Fruit fly (Drosophila melanogaster) whole organism, prepupa: ENCODE measurements around the gene Sap130.

Experiments used
- Blimp-1 ChIP-seq: fragments of 200-800 bp; sonication (Bioruptor generic); optimal IDR thresholded peaks from 3 replicates; lab custom pipeline; 2017; ENCODE audit warnings: missing biosample characterization, missing genetic modification characterization, mild to moderate bottlenecking, moderate library complexity, missing genetic modification reagents
- CG10631 ChIP-seq: fragments of 200-800 bp; sonication (Bioruptor generic); optimal IDR thresholded peaks from 2 replicates; lab custom pipeline; 2016; ENCODE audit warnings: missing biosample characterization, missing genetic modification characterization
- CG10669 ChIP-seq: fragments of 200-800 bp; sonication (Bioruptor generic); optimal IDR thresholded peaks from 3 replicates; lab custom pipeline; 2018; ENCODE audit warnings: missing biosample characterization, mild to moderate bottlenecking, missing genetic modification characterization, moderate library complexity
- CG11762 ChIP-seq: fragments of 200-800 bp; sonication (Bioruptor generic); optimal IDR thresholded peaks from 3 replicates; lab custom pipeline; 2016; ENCODE audit warnings: missing biosample characterization, missing genetic modification characterization; ENCODE audit not compliant: insufficient read depth
- CG11902 ChIP-seq: fragments of 200-800 bp; sonication (Bioruptor generic); optimal IDR thresholded peaks from 3 replicates; lab custom pipeline; 2016; ENCODE audit warnings: missing biosample characterization, missing genetic modification characterization
- CG15336 ChIP-seq: fragments of 200-800 bp; sonication (Bioruptor generic); IDR thresholded peaks from 2 replicates; pipeline ENCODE4 v1.3.6; 2022; ENCODE audit warnings: missing biosample characterization, missing genetic modification characterization
- CG16779 ChIP-seq: fragments of 200-800 bp; sonication (Bioruptor generic); optimal IDR thresholded peaks from 3 replicates; lab custom pipeline; 2017; ENCODE audit warnings: missing biosample characterization, mild to moderate bottlenecking, missing genetic modification characterization
- CG31627 ChIP-seq: fragments of 200-800 bp; sonication (Bioruptor generic); optimal IDR thresholded peaks from 3 replicates; lab custom pipeline; 2016; ENCODE audit warnings: missing biosample characterization, missing genetic modification characterization
- CG32006 ChIP-seq: fragments of 200-800 bp; sonication (Bioruptor generic); optimal IDR thresholded peaks from 3 replicates; lab custom pipeline; 2017; ENCODE audit warnings: missing biosample characterization, mild to moderate bottlenecking, missing genetic modification characterization
- CG34406 ChIP-seq: fragments of 200-800 bp; sonication (Bioruptor generic); optimal IDR thresholded peaks from 3 replicates; lab custom pipeline; 2016; ENCODE audit warnings: missing biosample characterization, missing genetic modification characterization
- CG3919 ChIP-seq: fragments of 200-800 bp; sonication (Bioruptor generic); optimal IDR thresholded peaks from 3 replicates; lab custom pipeline; 2016; ENCODE audit warnings: missing biosample characterization, missing genetic modification characterization
- CG4318 ChIP-seq: fragments of 200-800 bp; sonication (Bioruptor generic); optimal IDR thresholded peaks from 3 replicates; lab custom pipeline; 2017; ENCODE audit warnings: missing biosample characterization, mild to moderate bottlenecking, missing genetic modification characterization
- CG6163 ChIP-seq: fragments of 200-800 bp; sonication (Bioruptor generic); IDR thresholded peaks from 3 replicates; pipeline ENCODE4 v1.3.6; 2022; ENCODE audit warnings: missing biosample characterization, missing genetic modification characterization
- CG6792 ChIP-seq: fragments of 200-800 bp; sonication (Bioruptor generic); optimal IDR thresholded peaks from 3 replicates; lab custom pipeline; 2016; ENCODE audit warnings: missing biosample characterization, missing genetic modification characterization
- CG7368 ChIP-seq: fragments of 200-800 bp; sonication (Bioruptor generic); optimal IDR thresholded peaks from 3 replicates; lab custom pipeline; 2016; ENCODE audit warnings: missing biosample characterization, missing genetic modification characterization
- CG8119 ChIP-seq: fragments of 200-800 bp; sonication (Bioruptor generic); IDR thresholded peaks from 3 replicates; pipeline ENCODE4 v1.3.6; 2022; ENCODE audit warnings: missing biosample characterization, missing genetic modification characterization
- CG8319 ChIP-seq: fragments of 200-800 bp; sonication (Bioruptor generic); optimal IDR thresholded peaks from 3 replicates; lab custom pipeline; 2016; ENCODE audit warnings: missing biosample characterization, missing genetic modification characterization
- CG8632 ChIP-seq: fragments of 200-800 bp; sonication (Bioruptor generic); optimal IDR thresholded peaks from 3 replicates; lab custom pipeline; 2016; ENCODE audit warnings: missing biosample characterization, missing genetic modification characterization
- CG9139 ChIP-seq: fragments of 200-800 bp; sonication (Bioruptor generic); optimal IDR thresholded peaks from 3 replicates; lab custom pipeline; 2017; ENCODE audit warnings: missing biosample characterization, mild to moderate bottlenecking, missing genetic modification characterization
- Eip75B ChIP-seq: fragments of 200-800 bp; sonication (Bioruptor generic); optimal IDR thresholded peaks from 3 replicates; lab custom pipeline; 2016; ENCODE audit warnings: missing biosample characterization, missing genetic modification characterization
- Eip78C ChIP-seq: fragments of 200-800 bp; sonication (Bioruptor generic); peaks from one replicate; lab custom pipeline; 2016; ENCODE audit warnings: missing biosample characterization, missing genetic modification characterization
- Ets96B ChIP-seq: fragments of 200-800 bp; optimal IDR thresholded peaks from 2 replicates; lab custom pipeline; 2019; ENCODE audit warnings: missing biosample characterization, mild to moderate bottlenecking, missing genetic modification characterization, moderate library complexity
- Gug ChIP-seq: fragments of 200-800 bp; sonication (Bioruptor generic); IDR thresholded peaks from 2 replicates; pipeline ENCODE4 v1.3.6; 2022; ENCODE audit warnings: missing biosample characterization, missing genetic modification characterization
- Hr38 ChIP-seq: sonication (Bioruptor generic); optimal IDR thresholded peaks from 2 replicates; lab custom pipeline; 2016; ENCODE audit warnings: missing biosample characterization, missing genetic modification characterization
- Met ChIP-seq: fragments of 200-800 bp; sonication (Bioruptor generic); optimal IDR thresholded peaks from 3 replicates; lab custom pipeline; 2016; ENCODE audit warnings: missing biosample characterization, missing genetic modification characterization
- OdsH ChIP-seq: fragments of 200-800 bp; sonication (Bioruptor generic); optimal IDR thresholded peaks from 3 replicates; lab custom pipeline; 2016; ENCODE audit warnings: missing biosample characterization, missing genetic modification characterization
- Smox ChIP-seq: fragments of 200-800 bp; sonication (Bioruptor generic); optimal IDR thresholded peaks from 3 replicates; lab custom pipeline; 2016; ENCODE audit warnings: missing biosample characterization, missing genetic modification characterization
- Sox102F ChIP-seq: fragments of 200-800 bp; sonication (Bioruptor generic); optimal IDR thresholded peaks from 2 replicates; lab custom pipeline; 2016; ENCODE audit warnings: missing biosample characterization, mild to moderate bottlenecking, missing genetic modification characterization
- Sox14 ChIP-seq: fragments of 200-800 bp; sonication (Bioruptor generic); optimal IDR thresholded peaks from 3 replicates; lab custom pipeline; 2016; ENCODE audit warnings: missing biosample characterization, missing genetic modification characterization
- Sox15 ChIP-seq: fragments of 200-800 bp; sonication (Bioruptor generic); optimal IDR thresholded peaks from 3 replicates; lab custom pipeline; 2016; ENCODE audit warnings: missing biosample characterization, missing genetic modification characterization
- acj6 ChIP-seq: fragments of 200-800 bp; sonication (Bioruptor generic); optimal IDR thresholded peaks from 3 replicates; lab custom pipeline; 2016; ENCODE audit warnings: missing biosample characterization, missing genetic modification characterization
- cyc ChIP-seq: fragments of 200-800 bp; sonication (Bioruptor generic); optimal IDR thresholded peaks from 3 replicates; lab custom pipeline; 2016; ENCODE audit warnings: missing biosample characterization, missing genetic modification characterization
- dsx ChIP-seq: fragments of 200-800 bp; optimal IDR thresholded peaks from 3 replicates; lab custom pipeline; 2019; ENCODE audit warnings: missing biosample characterization, mild to moderate bottlenecking, missing genetic modification characterization, moderate library complexity; ENCODE audit not compliant: poor library complexity, severe bottlenecking
- eg ChIP-seq: fragments of 200-800 bp; sonication (Bioruptor generic); IDR thresholded peaks from 3 replicates; pipeline ENCODE4 v1.3.6; 2022; ENCODE audit warnings: missing biosample characterization, missing genetic modification characterization
- fd59A ChIP-seq: fragments of 200-800 bp; sonication (Bioruptor generic); optimal IDR thresholded peaks from 2 replicates; lab custom pipeline; 2017; ENCODE audit warnings: missing biosample characterization, mild to moderate bottlenecking, missing genetic modification characterization, missing genetic modification reagents
- fkh ChIP-seq: fragments of 200-800 bp; sonication (Bioruptor generic); optimal IDR thresholded peaks from 3 replicates; lab custom pipeline; 2017; ENCODE audit warnings: missing biosample characterization, mild to moderate bottlenecking, missing genetic modification characterization, moderate library complexity
- net ChIP-seq: fragments of 200-800 bp; sonication (Bioruptor generic); optimal IDR thresholded peaks from 3 replicates; lab custom pipeline; 2016; ENCODE audit warnings: missing biosample characterization, missing genetic modification characterization
- pdm3 ChIP-seq: fragments of 200-800 bp; sonication (Bioruptor generic); optimal IDR thresholded peaks from 3 replicates; lab custom pipeline; 2016; ENCODE audit warnings: missing biosample characterization, missing genetic modification characterization
- salr ChIP-seq, 2 experiments: fragments of 200-800 bp; sonication (Bioruptor generic); optimal IDR thresholded peaks; 3 replicates each; lab custom pipeline; 2016 to 2018; ENCODE audit warnings: missing biosample characterization in 2 of 2, missing genetic modification characterization in 2 of 2, mild to moderate bottlenecking in 1 of 2
- spab ChIP-seq: fragments of 200-800 bp; sonication (Bioruptor generic); optimal IDR thresholded peaks from 2 replicates; lab custom pipeline; 2017; ENCODE audit warnings: missing biosample characterization, mild to moderate bottlenecking, missing genetic modification characterization, missing genetic modification reagents
- ss ChIP-seq, 2 experiments: fragments of 200-800 bp; sonication (Bioruptor generic); optimal IDR thresholded peaks; 2 replicates in 1 of 2; 3 replicates in 1 of 2; lab custom pipeline; 2017 to 2018; ENCODE audit warnings: mild to moderate bottlenecking in 2 of 2, missing biosample characterization in 2 of 2, missing genetic modification characterization in 2 of 2, moderate library complexity in 1 of 2
- topi ChIP-seq: fragments of 200-800 bp; sonication (Bioruptor generic); optimal IDR thresholded peaks from 3 replicates; lab custom pipeline; 2016; ENCODE audit warnings: missing biosample characterization, missing genetic modification characterization
- vri ChIP-seq: fragments of 200-800 bp; sonication (Bioruptor generic); optimal IDR thresholded peaks from 3 replicates; lab custom pipeline; 2016; ENCODE audit warnings: missing biosample characterization, mild to moderate bottlenecking, missing genetic modification characterization

The Sap130 gene

dm6 chr3L:12802443-12802865, 3.2 kb upstream of the Sap130 start (continued):
- TF ChIP-seq fd59A (GFP tag; lab: Kevin White, UChicago) = no peak
- TF ChIP-seq pdm3 (GFP tag; lab: Kevin White, UChicago) = peak; percentile 51
- no peak for TF ChIP-seq CG8632
- TF ChIP-seq OdsH (GFP tag; lab: Kevin White, UChicago) = peak; percentile 52
- peak; percentile 84 for TF ChIP-seq CG32006 (GFP tag; lab: Kevin White, UChicago)
- TF ChIP-seq CG31627 (GFP tag; lab: Kevin White, UChicago) = no peak
- no peak for TF ChIP-seq cyc (GFP tag; lab: Kevin White, UChicago)
- peak; percentile 76 for TF ChIP-seq Gug (GFP tag; lab: Robert Waterston, UW)
- TF ChIP-seq CG11762 (GFP tag; lab: Kevin White, UChicago) = peak; percentile 49
- TF ChIP-seq CG7368 (GFP tag; lab: Kevin White, UChicago) = no peak
- TF ChIP-seq fkh (GFP tag; lab: Kevin White, UChicago) = peak; percentile 52
- peak; percentile 10 for TF ChIP-seq CG6792 (GFP tag; lab: Kevin White, UChicago)
- TF ChIP-seq Sox14 (GFP tag; lab: Kevin White, UChicago) = peak; percentile 63
- TF ChIP-seq CG10669 (GFP tag; lab: Kevin White, UChicago) = no peak
- TF ChIP-seq CG4318 (GFP tag; lab: Kevin White, UChicago) = peak; percentile 50
- peak; percentile 7 for TF ChIP-seq CG10631 (GFP tag; lab: Kevin White, UChicago)
- no peak for TF ChIP-seq CG3919 (GFP tag; lab: Kevin White, UChicago)
- TF ChIP-seq salr (GFP tag; optimal IDR thresholded peaks at IDR 0.05; lab: Kevin White, UChicago) = peak in 1 of 2 experiments; percentile 35
- TF ChIP-seq topi (GFP tag; lab: Kevin White, UChicago) = no peak
- no peak for TF ChIP-seq Smox (GFP tag; lab: Kevin White, UChicago)
- TF ChIP-seq ss (GFP tag; optimal IDR thresholded peaks at IDR 0.05; lab: Kevin White, UChicago) = no peak
- TF ChIP-seq CG6163 (GFP tag; lab: Robert Waterston, UW) = peak; percentile 86
- no peak for TF ChIP-seq CG9139 (GFP tag; lab: Kevin White, UChicago)
- TF ChIP-seq CG15336 (GFP tag; lab: Robert Waterston, UW) = peak; percentile 84
- TF ChIP-seq CG34406 (GFP tag; lab: Kevin White, UChicago) = no peak

- no peak for TF ChIP-seq CG6163 (GFP tag; lab: Robert Waterston, UW)
- no peak for TF ChIP-seq Sox14 (GFP tag; lab: Kevin White, UChicago)
- 0 out of 3 replicates have a peak, but pooled peaks have one; percentile 21 for TF ChIP-seq eg
- TF ChIP-seq cyc (GFP tag; lab: Kevin White, UChicago) = no peak
- no peak for TF ChIP-seq Sox15 (GFP tag; lab: Kevin White, UChicago)
- no peak for TF ChIP-seq Hr38 (GFP tag; lab: Kevin White, UChicago)
- no peak for TF ChIP-seq Blimp-1 (GFP tag; lab: Kevin White, UChicago)
- no peak for TF ChIP-seq vri (GFP tag; lab: Kevin White, UChicago)
- no peak for TF ChIP-seq spab (GFP tag; lab: Kevin White, UChicago)
- peak; percentile 36 for TF ChIP-seq Met (GFP tag; lab: Kevin White, UChicago)
- peak; percentile 13 for TF ChIP-seq CG3919 (GFP tag; lab: Kevin White, UChicago)
- no peak for TF ChIP-seq fd59A (GFP tag; lab: Kevin White, UChicago)
- TF ChIP-seq CG11902 (GFP tag; lab: Kevin White, UChicago) = no peak
- TF ChIP-seq CG9139 (GFP tag; lab: Kevin White, UChicago) = no peak
- no peak for TF ChIP-seq ss (GFP tag; optimal IDR thresholded peaks at IDR 0.05; lab: Kevin White, UChicago)
- TF ChIP-seq pdm3 (GFP tag; lab: Kevin White, UChicago) = no peak
- TF ChIP-seq CG4318 (GFP tag; lab: Kevin White, UChicago) = no peak
- TF ChIP-seq CG32006 (GFP tag; lab: Kevin White, UChicago) = peak; percentile 8
- no peak for TF ChIP-seq Eip75B (GFP tag; lab: Kevin White, UChicago)
- TF ChIP-seq OdsH (GFP tag; lab: Kevin White, UChicago) = no peak
- TF ChIP-seq net (GFP tag; lab: Kevin White, UChicago) = peak; percentile 43
- TF ChIP-seq CG8319 (GFP tag; lab: Kevin White, UChicago) = no peak
- TF ChIP-seq acj6 (GFP tag; lab: Kevin White, UChicago) = no peak
- peak; percentile 69 for TF ChIP-seq Eip78C
- TF ChIP-seq CG31627 (GFP tag; lab: Kevin White, UChicago) = peak; percentile 4
- no peak for TF ChIP-seq dsx (GFP tag; lab: Kevin White, UChicago)
- TF ChIP-seq salr (GFP tag; optimal IDR thresholded peaks at IDR 0.05; lab: Kevin White, UChicago) = peak in 1 of 2 experiments; percentile 10
- TF ChIP-seq CG16779 (tag; lab: Kevin White, UChicago) = no peak
- TF ChIP-seq Gug (GFP tag; lab: Robert Waterston, UW) = no peak
- no peak for TF ChIP-seq Ets96B (tag; lab: Kevin White, UChicago)
- TF ChIP-seq CG15336 (GFP tag; lab: Robert Waterston, UW) = 0 out of 2 replicates have a peak, but pooled peaks have one; percentile 22
- no peak for TF ChIP-seq Sox102F (GFP tag; lab: Kevin White, UChicago)
- TF ChIP-seq CG8119 (GFP tag; lab: Robert Waterston, UW) = no peak
- TF ChIP-seq topi (GFP tag; lab: Kevin White, UChicago) = peak; percentile 30
- no peak for TF ChIP-seq CG10631 (GFP tag; lab: Kevin White, UChicago)
- no peak for TF ChIP-seq CG34406 (GFP tag; lab: Kevin White, UChicago)
- TF ChIP-seq CG8632 = peak; percentile 35
These were observed 2.3 kb upstream of the Sap130 start for dm6 chr3L:12803159-12804034.
